Worm (Caenorhabditis elegans): ENCODE measurements around the gene C05D12.4.

DNA sequence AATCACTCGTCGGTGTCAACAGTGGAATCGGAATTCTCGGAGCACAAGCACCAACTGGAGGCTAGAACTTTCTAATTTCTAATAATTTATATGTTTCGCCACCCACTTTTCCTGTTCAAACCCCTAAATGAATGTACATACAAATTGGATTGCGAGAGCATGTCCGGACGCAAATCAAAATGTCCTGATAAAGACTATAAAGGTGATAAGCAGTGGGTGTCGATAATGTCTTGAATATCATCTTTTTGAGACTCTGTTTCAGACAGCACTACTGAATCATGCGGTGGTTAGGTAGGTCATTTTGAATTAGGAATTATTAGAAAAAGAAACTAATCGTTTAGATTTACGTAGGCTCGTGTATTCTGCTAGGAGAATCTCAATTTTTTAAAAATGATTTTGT, 17.1 kb downstream of the C05D12.4 start, which contains the start of gene W02B12.1:
- TF ChIP-seq T22C8.4 (GFP tag; IDR thresholded peaks at IDR 0.05) = no peak
- TF ChIP-seq ref-1 (GFP tag; conservative IDR thresholded peaks at IDR 0.05) = no peak
- no peak for TF ChIP-seq tab-1 (GFP tag; IDR thresholded peaks at IDR 0.05)
- no peak for TF ChIP-seq flt-1 (GFP tag; IDR thresholded peaks at IDR 0.05)
- no peak for TF ChIP-seq ztf-23 (GFP tag; IDR thresholded peaks at IDR 0.05)

All from whole organism, midembryonic.